Worm (Caenorhabditis elegans) whole organism, early embryonic: Measurements from ENCODE around the gene rab-30.
A peak's percentile ranks its signal among the peaks of the same experiment; 100 is the strongest.

Source experiments
- B0310.2 ChIP-seq: sonication (generic microtip); optimal IDR thresholded peaks from 2 replicates; lab custom pipeline; 2016; ENCODE audit warnings: mild to moderate bottlenecking, missing genetic modification characterization, missing compliant biosample characterization
- F13C5.2 ChIP-seq: sonication (generic microtip); optimal IDR thresholded peaks from 2 replicates; lab custom pipeline; 2017; ENCODE audit warnings: mild to moderate bottlenecking, missing genetic modification characterization, inconsistent platforms, missing compliant biosample characterization
- aly-1 ChIP-seq: sonication (generic microtip); optimal IDR thresholded peaks from 2 replicates; lab custom pipeline; 2016; ENCODE audit warnings: missing genetic modification characterization, missing compliant biosample characterization
- ama-1 ChIP-seq: fragments of 150-350 bp; optimal IDR thresholded peaks from 2 replicates; lab custom pipeline; 2014
- ceh-13 ChIP-seq: fragments of 200-800 bp; sonication (Bioruptor generic); optimal IDR thresholded peaks from 2 replicates; lab custom pipeline; 2018; ENCODE audit warnings: mild to moderate bottlenecking, missing genetic modification characterization, missing compliant biosample characterization
- ceh-36 ChIP-seq: sonication (generic microtip); optimal IDR thresholded peaks from 2 replicates; lab custom pipeline; 2016; ENCODE audit warnings: missing genetic modification characterization, inconsistent platforms, missing compliant biosample characterization
- ets-7 ChIP-seq: sonication (generic microtip); optimal IDR thresholded peaks from 2 replicates; lab custom pipeline; 2016; ENCODE audit warnings: missing genotype, missing genetic modification characterization, missing compliant biosample characterization
- flt-1 ChIP-seq: fragments of 200-800 bp; sonication (Bioruptor generic); IDR thresholded peaks from 2 replicates; pipeline ENCODE4 v1.3.6; 2022; ENCODE audit warnings: missing genetic modification characterization, missing compliant biosample characterization
- hmbx-1 ChIP-seq: sonication (generic microtip); optimal IDR thresholded peaks from 2 replicates; lab custom pipeline; 2016; ENCODE audit warnings: mild to moderate bottlenecking, missing genetic modification characterization, missing compliant biosample characterization
- hmg-4 ChIP-seq: fragments of 200-800 bp; sonication (Bioruptor generic); optimal IDR thresholded peaks from 2 replicates; lab custom pipeline; 2018; ENCODE audit warnings: mild to moderate bottlenecking, missing genetic modification characterization, missing compliant biosample characterization
- hnd-1 ChIP-seq: sonication (generic microtip); optimal IDR thresholded peaks from 2 replicates; lab custom pipeline; 2016; ENCODE audit warnings: missing genetic modification characterization, missing compliant biosample characterization
- pes-1 ChIP-seq: fragments of 200-800 bp; sonication (Bioruptor generic); IDR thresholded peaks from 2 replicates; pipeline ENCODE4 v1.3.6; 2022; ENCODE audit warnings: missing genetic modification reagents, missing genetic modification characterization, missing compliant biosample characterization
- scrt-1 ChIP-seq: fragments of 200-800 bp; sonication (Bioruptor generic); IDR thresholded peaks from 2 replicates; pipeline ENCODE4 v1.3.6; 2022; ENCODE audit warnings: missing genetic modification characterization, missing compliant biosample characterization
- sea-1 ChIP-seq: fragments of 200-800 bp; sonication (Bioruptor generic); conservative IDR thresholded peaks from 2 replicates; pipeline ENCODE4 v1.3.6; 2022; ENCODE audit warnings: missing genetic modification characterization, missing compliant biosample characterization
- tbx-11 ChIP-seq: fragments of 200-800 bp; sonication (Bioruptor generic); IDR thresholded peaks from 2 replicates; pipeline ENCODE4 v1.3.6; 2022; ENCODE audit warnings: missing genetic modification characterization, missing compliant biosample characterization
- tbx-37 ChIP-seq: fragments of 200-800 bp; sonication (Bioruptor generic); conservative IDR thresholded peaks from 2 replicates; pipeline ENCODE4 v1.3.6; 2022; ENCODE audit warnings: missing genetic modification reagents, missing genetic modification characterization, missing compliant biosample characterization
- tra-4 ChIP-seq: sonication (generic microtip); optimal IDR thresholded peaks from 2 replicates; lab custom pipeline; 2017; ENCODE audit warnings: missing genetic modification characterization, missing compliant biosample characterization

The rab-30 gene

DNA sequence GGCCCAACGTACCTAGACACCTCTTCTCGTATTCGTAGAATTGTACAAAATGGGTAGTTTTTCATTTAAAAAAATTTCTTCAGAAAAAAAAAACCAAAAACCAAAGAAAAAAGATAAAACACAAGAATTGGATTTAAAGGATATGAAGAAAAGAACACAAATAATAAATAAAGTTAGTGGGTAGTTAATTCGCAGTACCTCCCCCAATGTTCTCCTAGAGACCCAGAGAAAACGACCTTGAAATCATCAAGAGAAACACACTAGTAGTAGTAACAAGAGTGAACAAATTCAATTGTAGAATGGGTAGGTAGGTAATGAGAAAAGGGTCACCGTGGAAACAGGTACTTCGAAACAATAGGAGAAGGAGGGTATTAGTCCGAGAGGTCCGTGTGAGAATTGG lies 17.4 kb downstream of the rab-30 start:
- TF ChIP-seq ama-1 (lab: Kevin White, UChicago): no peak
- no peak for TF ChIP-seq hmbx-1 (tag; lab: Kevin White, UChicago)
- TF ChIP-seq scrt-1: no peak
- TF ChIP-seq aly-1 (tag; lab: Kevin White, UChicago): no peak
- TF ChIP-seq B0310.2 (tag; lab: Kevin White, UChicago): no peak

DNA sequence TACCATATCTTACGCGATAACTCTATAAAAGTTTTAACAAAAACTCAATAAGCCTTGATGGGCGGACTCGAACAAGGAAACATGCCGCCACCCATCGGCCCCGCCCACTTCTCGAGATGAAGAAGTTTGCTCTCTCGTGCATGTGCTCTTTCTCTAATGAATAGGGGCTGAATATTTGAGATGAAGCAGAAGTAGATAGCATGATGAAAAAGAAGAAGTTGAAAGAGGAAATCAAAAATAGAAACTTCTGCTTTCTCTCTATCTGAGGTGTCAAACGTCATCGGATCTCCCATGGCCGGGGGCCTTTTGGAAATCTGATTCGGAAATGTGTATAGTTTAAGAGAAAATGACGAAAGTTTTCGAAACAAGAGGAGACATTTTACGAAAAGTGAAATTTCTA lies 18.5 kb downstream of the rab-30 start:
- TF ChIP-seq hmg-4: no peak
- TF ChIP-seq ama-1 (lab: Kevin White, UChicago): no peak
- TF ChIP-seq scrt-1: no peak
- no peak for TF ChIP-seq sea-1 (GFP tag; lab: Robert Waterston, UW)
- TF ChIP-seq F13C5.2 (tag; lab: Kevin White, UChicago): no peak
- TF ChIP-seq ets-7: no peak
- TF ChIP-seq pes-1 (GFP tag; lab: Robert Waterston, UW): no peak
- no peak for TF ChIP-seq ceh-13 (GFP tag; lab: Kevin White, UChicago)

ce11 chrIII:10580206-10580605 lies 19.8 kb downstream of the rab-30 start:
- TF ChIP-seq sea-1 (GFP tag; lab: Robert Waterston, UW) (no peak), scrt-1 (no peak), B0310.2 (tag; lab: Kevin White, UChicago) (no peak), tbx-11 (GFP tag; lab: Robert Waterston, UW) (no peak), hmbx-1 (tag; lab: Kevin White, UChicago) (no peak), flt-1 (GFP tag; lab: Robert Waterston, UW) (no peak), aly-1 (tag; lab: Kevin White, UChicago) (no peak), ceh-36 (tag; lab: Kevin White, UChicago) (no peak), tbx-37 (GFP tag; lab: Robert Waterston, UW) (no peak), ama-1 (lab: Kevin White, UChicago) (no peak), F13C5.2 (tag; lab: Kevin White, UChicago) (no peak), tra-4 (tag; lab: Kevin White, UChicago) (no peak)

DNA sequence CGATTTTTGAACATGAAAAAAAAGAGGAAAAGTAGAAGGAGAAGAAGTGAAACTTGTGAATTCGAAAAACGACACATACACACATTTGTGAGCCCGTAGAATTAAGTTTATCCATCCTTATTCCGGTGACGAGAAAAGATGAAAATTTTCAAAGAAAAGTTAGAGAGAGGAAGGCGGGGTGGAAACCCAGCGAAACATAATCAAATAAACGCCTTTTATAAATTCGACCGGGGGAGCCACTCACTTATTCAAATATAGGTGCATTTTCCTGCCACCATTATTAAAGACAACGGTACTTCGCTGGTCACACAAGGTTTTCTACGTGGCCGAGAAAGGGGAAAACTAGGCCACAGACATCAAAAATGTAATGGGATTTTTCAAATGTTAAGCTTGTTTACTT lies 23.1 kb downstream of the rab-30 start:
- TF ChIP-seq tra-4 (tag; lab: Kevin White, UChicago) (no peak), tbx-37 (GFP tag; lab: Robert Waterston, UW) (0 out of 2 replicates have a peak, but pooled peaks have one; percentile 12)

DNA sequence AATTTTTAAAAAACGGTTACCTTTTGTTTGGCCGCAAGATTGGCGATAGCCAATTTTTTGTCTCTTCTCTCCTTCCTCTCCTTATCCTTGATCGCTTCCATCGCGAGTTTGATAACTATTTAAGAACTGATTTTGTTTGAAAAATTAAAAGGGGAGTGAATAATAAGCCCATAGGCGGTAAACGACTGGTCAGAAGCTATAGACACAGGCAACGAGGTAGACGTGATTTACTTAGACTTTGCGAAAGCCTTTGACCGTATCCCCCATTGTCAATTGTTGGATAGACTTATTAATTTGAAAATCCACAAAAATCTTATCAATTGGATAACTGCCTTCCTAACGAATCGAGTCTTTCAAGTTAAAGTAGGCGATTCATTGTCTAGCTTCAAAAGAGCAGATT lies 25.8 kb downstream of the rab-30 start, which contains the start of gene Y45F3A.5:
Gene Y45F3A.5, minus strand, starts transcription at position 101 of the 400 bp plus-strand sequence.
- TF ChIP-seq tbx-11 (GFP tag; lab: Robert Waterston, UW) (no peak), tbx-37 (GFP tag; lab: Robert Waterston, UW) (no peak), scrt-1 (no peak), hmg-4 (no peak), pes-1 (GFP tag; lab: Robert Waterston, UW) (no peak), B0310.2 (tag; lab: Kevin White, UChicago) (no peak), tra-4 (tag; lab: Kevin White, UChicago) (no peak), sea-1 (GFP tag; lab: Robert Waterston, UW) (no peak), aly-1 (tag; lab: Kevin White, UChicago) (no peak), flt-1 (GFP tag; lab: Robert Waterston, UW) (no peak), ama-1 (lab: Kevin White, UChicago) (no peak), hmbx-1 (tag; lab: Kevin White, UChicago) (no peak), F13C5.2 (tag; lab: Kevin White, UChicago) (no peak), ceh-36 (tag; lab: Kevin White, UChicago) (no peak), ets-7 (no peak), ceh-13 (GFP tag; lab: Kevin White, UChicago) (no peak), hnd-1 (tag; lab: Kevin White, UChicago) (no peak)

DNA sequence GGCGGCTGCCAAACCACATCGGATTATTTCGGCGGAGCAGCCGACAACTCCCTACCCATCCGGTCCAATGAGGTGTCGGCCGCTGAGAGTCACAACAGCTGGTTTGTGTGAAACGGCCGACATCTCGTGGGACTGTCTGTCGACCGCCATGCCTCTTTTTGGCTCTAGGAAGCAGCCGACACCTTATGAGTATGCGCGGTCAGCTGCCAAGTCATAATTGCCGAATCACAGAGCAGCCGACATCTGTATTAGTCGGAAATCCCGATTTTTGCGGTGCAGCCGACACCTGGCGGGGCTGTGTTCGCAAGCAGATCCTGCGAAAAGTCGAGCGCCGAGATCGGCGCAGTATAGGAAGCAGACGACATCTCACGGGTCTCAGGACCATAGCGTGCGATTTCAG lies 31.7 kb downstream of the rab-30 start:
- no peak for TF ChIP-seq hmbx-1 (tag; lab: Kevin White, UChicago)
- no peak for TF ChIP-seq hnd-1 (tag; lab: Kevin White, UChicago)
- no peak for TF ChIP-seq tbx-11 (GFP tag; lab: Robert Waterston, UW)
- no peak for TF ChIP-seq ama-1 (lab: Kevin White, UChicago)
- TF ChIP-seq tra-4 (tag; lab: Kevin White, UChicago): no peak
- no peak for TF ChIP-seq ceh-13 (GFP tag; lab: Kevin White, UChicago)
- TF ChIP-seq tbx-37 (GFP tag; lab: Robert Waterston, UW): no peak
- TF ChIP-seq pes-1 (GFP tag; lab: Robert Waterston, UW): no peak
- no peak for TF ChIP-seq flt-1 (GFP tag; lab: Robert Waterston, UW)
- no peak for TF ChIP-seq B0310.2 (tag; lab: Kevin White, UChicago)
- no peak for TF ChIP-seq F13C5.2 (tag; lab: Kevin White, UChicago)
- no peak for TF ChIP-seq hmg-4

ce11 chrIII:10592729-10593128 lies 32.3 kb downstream of the rab-30 start, which contains the start of gene Y45F3A.8:
TSS of gene Y45F3A.8 (minus strand) at chrIII:10592829.
- no peak for TF ChIP-seq ama-1 (lab: Kevin White, UChicago)
- TF ChIP-seq ets-7: no peak
- no peak for TF ChIP-seq aly-1 (tag; lab: Kevin White, UChicago)
- TF ChIP-seq scrt-1: no peak
- TF ChIP-seq tbx-11 (GFP tag; lab: Robert Waterston, UW): no peak
- TF ChIP-seq pes-1 (GFP tag; lab: Robert Waterston, UW): no peak
- no peak for TF ChIP-seq B0310.2 (tag; lab: Kevin White, UChicago)
- TF ChIP-seq hmbx-1 (tag; lab: Kevin White, UChicago): no peak
- TF ChIP-seq flt-1 (GFP tag; lab: Robert Waterston, UW): no peak
- TF ChIP-seq hmg-4: no peak
- no peak for TF ChIP-seq ceh-13 (GFP tag; lab: Kevin White, UChicago)
- TF ChIP-seq sea-1 (GFP tag; lab: Robert Waterston, UW): no peak
- TF ChIP-seq F13C5.2 (tag; lab: Kevin White, UChicago): no peak
